Fruit fly (Drosophila melanogaster) whole organism, pupa: ENCODE results near the gene Kots.

Experiments
- CG12605 ChIP-seq: fragments of 200-800 bp; sonication (Bioruptor generic); IDR thresholded peaks from 2 replicates; pipeline ENCODE4 v1.3.6; 2022; ENCODE audit warnings: missing biosample characterization, missing genetic modification characterization
- CG14655 ChIP-seq: fragments of 200-800 bp; sonication (Bioruptor generic); optimal IDR thresholded peaks from 3 replicates; lab custom pipeline; 2017; ENCODE audit warnings: mild to moderate bottlenecking, missing biosample characterization, missing genetic modification reagents, missing genetic modification characterization
- rn ChIP-seq: fragments of 200-800 bp; sonication (Bioruptor generic); IDR thresholded peaks from 2 replicates; pipeline ENCODE4 v1.3.6; 2022; ENCODE audit warnings: missing biosample characterization, missing genetic modification characterization

dm6 chr3R:13930252-13930651 lies 33.7 kb downstream of the Kots start:
- no peak for TF ChIP-seq rn
- TF ChIP-seq CG14655 (GFP tag; lab: Kevin White, UChicago): no peak
- no peak for TF ChIP-seq CG12605
